Worm (Caenorhabditis elegans) whole organism, L2 larva: ENCODE measurements around the gene C01F1.5.

Experiments used
- crh-2 ChIP-seq: sonication (generic microtip); optimal IDR thresholded peaks from 2 replicates; lab custom pipeline; 2017; ENCODE audit warnings: missing biosample characterization, missing genetic modification characterization
- nhr-10 ChIP-seq: sonication (generic microtip); optimal IDR thresholded peaks from 2 replicates; lab custom pipeline; 2017; ENCODE audit warnings: missing biosample characterization, missing genetic modification characterization
- nhr-25 ChIP-seq: fragments of 150-350 bp; sonication (generic microtip); optimal IDR thresholded peaks from 3 replicates; lab custom pipeline; 2014; ENCODE audit warnings: missing biosample characterization, missing genetic modification characterization
- sma-9 ChIP-seq, 2 experiments: fragments of 150-350 bp in 1 of 2; sonication (generic microtip) in 1 of 2; optimal IDR thresholded peaks; 2 replicates each; lab custom pipeline; 2014 to 2016; ENCODE audit warnings: missing genetic modification characterization in 2 of 2, mild to moderate bottlenecking in 1 of 2, missing biosample characterization in 1 of 2, missing compliant biosample characterization in 1 of 2, missing genetic modification reagents in 1 of 2, moderate library complexity in 1 of 2

The C01F1.5 gene

DNA sequence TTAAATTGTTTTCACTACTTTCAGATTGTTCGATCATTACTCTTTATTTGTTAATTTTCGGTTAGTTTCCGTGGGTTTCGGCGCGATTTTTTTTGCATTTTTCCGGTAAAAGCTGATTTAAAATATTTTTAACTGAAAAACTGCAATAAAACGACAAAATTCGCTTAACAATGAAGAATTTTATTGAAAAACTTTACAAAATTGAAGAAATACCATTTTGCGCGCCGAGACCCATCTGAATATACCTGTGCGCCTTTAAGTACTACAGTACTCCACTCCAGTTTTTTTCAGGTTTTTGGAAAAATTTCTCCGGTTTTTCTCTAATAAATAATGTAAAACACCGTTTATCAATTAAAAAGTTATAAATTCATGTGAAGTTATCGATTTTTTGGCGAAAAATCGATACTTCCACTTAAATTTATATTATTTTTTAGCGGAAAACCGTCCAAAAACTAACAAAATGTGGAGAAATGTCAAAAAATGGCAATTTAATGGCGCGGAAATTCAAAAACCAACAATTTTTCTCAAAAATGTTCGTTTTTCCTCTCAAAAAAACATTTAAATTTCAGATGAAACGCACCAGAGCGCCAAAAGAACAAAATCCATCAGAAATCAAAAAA lies 50.7 kb downstream of the C01F1.5 start, which contains the start of gene C16A11.10:
TSS of gene C16A11.10 (plus strand) at position 570 of the 620 bp plus-strand sequence.
- TF ChIP-seq nhr-25: no peak
- no peak for TF ChIP-seq crh-2 (tag; lab: Kevin White, UChicago)
- no peak for TF ChIP-seq nhr-10 (tag; lab: Kevin White, UChicago)
- no peak for TF ChIP-seq sma-9 (GFP tag; optimal IDR thresholded peaks at IDR 0.05; lab: Kevin White, UChicago)
- no peak for TF ChIP-seq sma-9 (tag; optimal IDR thresholded peaks at IDR 0.05; lab: Kevin White, UChicago)
- TF ChIP-seq, all 48 proteins: peak for 0
